Worm (Caenorhabditis elegans) whole organism, L4 larva: Measurements from ENCODE around the gene srh-292.
A peak's percentile ranks its signal among the peaks of the same experiment; 100 is the strongest.

Experiments used
- D1046.2 ChIP-seq: fragments of 200-800 bp; sonication (Bioruptor generic); IDR thresholded peaks from 2 replicates; pipeline ENCODE4 v1.3.6; 2022; ENCODE audit warnings: missing genetic modification characterization, missing compliant biosample characterization
- F10B5.3 ChIP-seq: sonication (generic microtip); optimal IDR thresholded peaks from 2 replicates; lab custom pipeline; 2016; ENCODE audit warnings: mild to moderate bottlenecking, missing genetic modification characterization, missing compliant biosample characterization
- F44E2.7 ChIP-seq: fragments of 200-800 bp; sonication (Bioruptor generic); IDR thresholded peaks from 2 replicates; pipeline ENCODE4 v2.1.2; 2022; ENCODE audit warnings: missing genetic modification characterization, missing compliant biosample characterization
- F49E8.2 ChIP-seq: sonication (generic microtip); optimal IDR thresholded peaks from 2 replicates; lab custom pipeline; 2016; ENCODE audit warnings: missing compliant biosample characterization, mild to moderate bottlenecking, missing genetic modification characterization, borderline replicate concordance
- T26A8.4 ChIP-seq: fragments of 200-800 bp; sonication (Bioruptor generic); IDR thresholded peaks from 2 replicates; pipeline ENCODE4 v1.3.6; 2022; ENCODE audit warnings: missing genetic modification characterization, missing compliant biosample characterization
- Y105C5A.15 ChIP-seq: fragments of 200-800 bp; sonication (Bioruptor generic); IDR thresholded peaks from 2 replicates; pipeline ENCODE4 v1.3.6; 2022; ENCODE audit warnings: missing genetic modification characterization, missing compliant biosample characterization
- Y75B8A.6 ChIP-seq: fragments of 200-800 bp; sonication (Bioruptor generic); IDR thresholded peaks from 2 replicates; pipeline ENCODE4 v1.3.6; 2022; ENCODE audit warnings: missing genetic modification reagents, missing genetic modification characterization, missing compliant biosample characterization
- ZK337.2 ChIP-seq: fragments of 200-800 bp; sonication (Bioruptor generic); IDR thresholded peaks from 2 replicates; pipeline ENCODE4 v1.3.6; 2022; ENCODE audit warnings: missing genetic modification reagents, missing genetic modification characterization, missing compliant biosample characterization
- ZK546.5 ChIP-seq, 2 experiments: sonication (generic microtip); optimal IDR thresholded peaks; 2 replicates each; lab custom pipeline; 2017; ENCODE audit warnings: missing biosample characterization in 2 of 2, missing genetic modification characterization in 2 of 2
- aly-2 ChIP-seq: sonication (generic microtip); optimal IDR thresholded peaks from 2 replicates; lab custom pipeline; 2018; ENCODE audit warnings: missing biosample characterization, missing genetic modification characterization
- ama-1 ChIP-seq: fragments of 150-350 bp; optimal IDR thresholded peaks from 2 replicates; lab custom pipeline; 2014; ENCODE audit warnings: inconsistent platforms, mixed read lengths
- ceh-20 ChIP-seq: fragments of 200-800 bp; sonication (Bioruptor generic); IDR thresholded peaks from 2 replicates; pipeline ENCODE4 v1.3.6; 2022; ENCODE audit warnings: missing genetic modification reagents, missing genetic modification characterization, missing compliant biosample characterization
- ceh-28 ChIP-seq: fragments of 150-350 bp; optimal IDR thresholded peaks from 2 replicates; lab custom pipeline; 2014; ENCODE audit warnings: missing biosample characterization, missing genetic modification reagents, missing genetic modification characterization
- ceh-44 ChIP-seq: fragments of 200-800 bp; sonication (Bioruptor generic); IDR thresholded peaks from 2 replicates; pipeline ENCODE4 v1.3.6; 2022; ENCODE audit warnings: missing genetic modification reagents, missing genetic modification characterization, missing compliant biosample characterization
- cey-2 ChIP-seq: sonication (generic microtip); optimal IDR thresholded peaks from 3 replicates; lab custom pipeline; 2017; ENCODE audit warnings: missing genetic modification characterization, mild to moderate bottlenecking, missing compliant biosample characterization, antibody characterized with exemption, borderline replicate concordance; ENCODE audit not compliant: insufficient read depth
- ctbp-1 ChIP-seq: fragments of 200-800 bp; sonication (Bioruptor generic); IDR thresholded peaks from 2 replicates; pipeline ENCODE4 v1.3.6; 2022; ENCODE audit warnings: missing genetic modification reagents, missing genetic modification characterization, missing compliant biosample characterization
- daf-12 ChIP-seq: fragments of 150-350 bp; optimal IDR thresholded peaks from 2 replicates; lab custom pipeline; 2014; ENCODE audit warnings: missing biosample characterization, missing genetic modification reagents, missing genetic modification characterization
- dmd-8 ChIP-seq: fragments of 200-800 bp; sonication (Bioruptor generic); IDR thresholded peaks from 2 replicates; pipeline ENCODE4 v1.3.6; 2022; ENCODE audit warnings: missing genetic modification characterization, missing compliant biosample characterization
- duxl-1 ChIP-seq: sonication (generic microtip); optimal IDR thresholded peaks from 2 replicates; lab custom pipeline; 2016; ENCODE audit warnings: mild to moderate bottlenecking, missing genetic modification characterization, moderate library complexity, missing compliant biosample characterization; ENCODE audit not compliant: poor library complexity
- dve-1 ChIP-seq: sonication (generic microtip); optimal IDR thresholded peaks from 2 replicates; lab custom pipeline; 2017; ENCODE audit warnings: antibody characterized with exemption, mild to moderate bottlenecking, missing genetic modification characterization, missing compliant biosample characterization; ENCODE audit not compliant: insufficient read depth
- fos-1 ChIP-seq: fragments of 150-350 bp; optimal IDR thresholded peaks from 2 replicates; lab custom pipeline; 2014; ENCODE audit warnings: missing biosample characterization, missing genetic modification characterization
- gei-8 ChIP-seq: fragments of 200-800 bp; sonication (Bioruptor generic); optimal IDR thresholded peaks from 2 replicates; lab custom pipeline; 2018; ENCODE audit warnings: mild to moderate bottlenecking, missing genetic modification characterization, missing compliant biosample characterization
- hmg-1.1 ChIP-seq: fragments of 200-800 bp; sonication (Bioruptor generic); IDR thresholded peaks from 2 replicates; pipeline ENCODE4 v1.3.6; 2022; ENCODE audit warnings: missing genetic modification reagents, missing genetic modification characterization, missing compliant biosample characterization
- madf-5 ChIP-seq, 2 experiments: fragments of 200-800 bp; sonication (Bioruptor generic); IDR thresholded peaks; 2 replicates each; pipeline ENCODE4 v1.3.6; 2022; ENCODE audit warnings: missing compliant biosample characterization in 2 of 2, missing genetic modification characterization in 2 of 2
- madf-9 ChIP-seq: fragments of 200-800 bp; sonication (Bioruptor generic); conservative IDR thresholded peaks from 2 replicates; pipeline ENCODE4 v1.3.6; 2022; ENCODE audit warnings: missing genetic modification reagents, missing genetic modification characterization, missing compliant biosample characterization
- mes-2 ChIP-seq: sonication (generic microtip); optimal IDR thresholded peaks from 2 replicates; lab custom pipeline; 2016; ENCODE audit warnings: missing genotype, mild to moderate bottlenecking, missing genetic modification characterization, missing compliant biosample characterization; ENCODE audit not compliant: poor library complexity, severe bottlenecking
- mxl-2 ChIP-seq: fragments of 200-800 bp; sonication (Bioruptor generic); conservative IDR thresholded peaks from 2 replicates; pipeline ENCODE4 v1.3.6; 2022; ENCODE audit warnings: missing genetic modification reagents, missing genetic modification characterization, missing compliant biosample characterization
- mxl-3 ChIP-seq: fragments of 200-800 bp; sonication (Bioruptor generic); optimal IDR thresholded peaks from 2 replicates; lab custom pipeline; 2018; ENCODE audit warnings: mild to moderate bottlenecking, missing genetic modification characterization, missing compliant biosample characterization
- nhr-111 ChIP-seq: fragments of 200-800 bp; sonication (Bioruptor generic); optimal IDR thresholded peaks from 2 replicates; lab custom pipeline; 2018; ENCODE audit warnings: mild to moderate bottlenecking, missing genetic modification characterization, missing compliant biosample characterization
- nhr-28 ChIP-seq: fragments of 150-350 bp; optimal IDR thresholded peaks from 2 replicates; lab custom pipeline; 2014; ENCODE audit warnings: missing biosample characterization, missing genetic modification characterization
- nhr-41 ChIP-seq: fragments of 200-800 bp; sonication (Bioruptor generic); IDR thresholded peaks from 2 replicates; pipeline ENCODE4 v1.3.6; 2022; ENCODE audit warnings: missing genetic modification reagents, missing genetic modification characterization, missing compliant biosample characterization
- nhr-42 ChIP-seq: fragments of 200-800 bp; sonication (Bioruptor generic); IDR thresholded peaks from 2 replicates; pipeline ENCODE4 v1.3.6; 2022; ENCODE audit warnings: missing genetic modification characterization, missing compliant biosample characterization
- pha-4 ChIP-seq, 2 experiments: fragments of 150-350 bp in 1 of 2; fragments of 200-800 bp in 1 of 2; sonication (Bioruptor generic) in 1 of 2; IDR thresholded peaks in 1 of 2; optimal IDR thresholded peaks in 1 of 2; 2 replicates each; pipeline versions ENCODE4 v1.3.6 to Lab custom; 2014 to 2022; ENCODE audit warnings: missing genetic modification characterization in 2 of 2, missing genetic modification reagents in 2 of 2, missing biosample characterization in 1 of 2, missing compliant biosample characterization in 1 of 2
- php-3 ChIP-seq: fragments of 200-800 bp; sonication (Bioruptor generic); IDR thresholded peaks from 2 replicates; pipeline ENCODE4 v1.3.6; 2022; ENCODE audit warnings: missing genetic modification reagents, missing genetic modification characterization, missing compliant biosample characterization
- rbr-2 ChIP-seq: sonication (generic microtip); optimal IDR thresholded peaks from 2 replicates; lab custom pipeline; 2016; ENCODE audit warnings: missing genotype, missing genetic modification characterization, missing compliant biosample characterization
- saeg-2 ChIP-seq: fragments of 200-800 bp; sonication (Bioruptor generic); IDR thresholded peaks from 2 replicates; pipeline ENCODE4 v1.3.6; 2022; ENCODE audit warnings: missing genetic modification reagents, missing genetic modification characterization, missing compliant biosample characterization
- set-16 ChIP-seq: fragments of 200-800 bp; sonication (Bioruptor generic); IDR thresholded peaks from 2 replicates; pipeline ENCODE4 v1.3.6; 2022; ENCODE audit warnings: missing genetic modification reagents, missing genetic modification characterization, missing compliant biosample characterization
- snpc-4 ChIP-seq: fragments of 150-350 bp; optimal IDR thresholded peaks from 2 replicates; lab custom pipeline; 2014; ENCODE audit warnings: missing biosample characterization, missing genetic modification characterization
- tra-1 ChIP-seq: fragments of 200-800 bp; sonication (Bioruptor generic); IDR thresholded peaks from 2 replicates; pipeline ENCODE4 v1.3.6; 2022; ENCODE audit warnings: missing genetic modification reagents, missing genetic modification characterization, missing compliant biosample characterization
- unc-62 ChIP-seq, 3 experiments: fragments of 150-350 bp in 1 of 3; sonication (generic microtip); optimal IDR thresholded peaks in 2 of 3; peaks in 1 of 3; 1 replicate in 1 of 3; 2 replicates in 2 of 3; lab custom pipeline; 2014 to 2017; ENCODE audit warnings: missing biosample characterization in 3 of 3, missing genetic modification characterization in 3 of 3, missing genetic modification reagents in 3 of 3, missing genotype in 1 of 3

The srh-292 gene

ce11 chrV:17798789-17799188 is 3.8 kb upstream of the srh-292 start, which contains the start of gene srx-18:
Gene srx-18, minus strand, starts transcription at chrV:17798889.
- TF ChIP-seq nhr-111, result no peak

DNA sequence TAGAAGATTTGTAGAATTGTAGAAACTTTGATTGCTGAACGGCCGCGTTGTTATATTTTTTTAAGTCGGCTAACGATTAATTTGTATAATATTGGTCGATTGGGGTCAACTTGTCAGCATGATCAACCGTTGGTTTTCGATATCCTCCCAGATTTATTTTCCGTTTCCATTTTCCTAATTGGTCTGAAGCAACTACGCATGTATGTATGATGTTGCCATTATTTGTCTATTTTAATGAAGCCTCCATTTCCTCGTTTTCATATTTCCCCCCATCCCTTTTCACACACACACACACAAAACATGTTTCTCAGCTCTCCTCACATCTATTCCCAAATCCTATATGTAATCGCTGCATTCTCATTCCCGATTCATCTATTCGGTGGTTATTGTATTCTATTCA is 2.0 kb upstream of the srh-292 start, which contains the start of gene srh-287:
TSS of gene srh-287 (plus strand) at position 301 of the 400 bp plus-strand sequence.
- TF ChIP-seq ctbp-1 (no peak), fos-1 (tag; lab: Kevin White, UChicago) (no peak), rbr-2 (tag; lab: Kevin White, UChicago) (no peak), nhr-28 (tag; lab: Kevin White, UChicago) (no peak), mes-2 (tag; lab: Kevin White, UChicago) (no peak), pha-4 (GFP tag; IDR thresholded peaks at IDR 0.05; lab: Robert Waterston, UW) (no peak), pha-4 (tag; optimal IDR thresholded peaks at IDR 0.05; lab: Kevin White, UChicago) (no peak), ceh-44 (GFP tag; lab: Robert Waterston, UW) (no peak), unc-62 (GFP tag; optimal IDR thresholded peaks at IDR 0.05 in 1 of 2; lab: Kevin White, UChicago) (no peak), unc-62 (tag; optimal IDR thresholded peaks at IDR 0.05; lab: Kevin White, UChicago) (no peak), gei-8 (GFP tag; lab: Kevin White, UChicago) (no peak), nhr-42 (GFP tag; lab: Robert Waterston, UW) (no peak), cey-2 (tag; lab: Kevin White, UChicago) (no peak), mxl-2 (GFP tag; lab: Robert Waterston, UW) (no peak), madf-9 (GFP tag; lab: Robert Waterston, UW) (no peak), Y105C5A.15 (GFP tag; lab: Robert Waterston, UW) (no peak), ceh-20 (GFP tag; lab: Robert Waterston, UW) (no peak), madf-5 (GFP tag; IDR thresholded peaks at IDR 0.05; lab: Robert Waterston, UW) (no peak), ZK546.5 (tag; optimal IDR thresholded peaks at IDR 0.05; lab: Kevin White, UChicago) (no peak), T26A8.4 (GFP tag; lab: Robert Waterston, UW) (no peak)

DNA sequence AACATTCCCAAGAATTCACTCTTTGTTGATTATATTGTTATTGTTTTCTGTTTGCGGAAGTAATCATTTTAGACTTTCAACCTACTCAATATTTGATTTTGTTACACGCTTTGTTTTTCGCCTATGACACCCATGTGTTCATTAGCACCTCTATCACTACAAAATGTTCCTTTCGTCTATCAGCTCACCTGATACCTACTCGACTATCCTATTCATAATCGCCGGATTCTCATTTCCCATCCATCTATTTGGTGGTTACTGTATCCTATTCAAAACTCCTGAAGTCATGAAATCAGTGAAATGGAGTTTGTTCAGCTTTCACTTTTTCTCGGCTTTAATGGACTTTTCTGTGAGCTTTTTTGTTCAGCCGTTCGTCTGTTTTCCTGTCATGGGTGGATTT is 2.8 kb downstream of the srh-292 start, which contains the start of gene srh-291:
TSS of gene srh-291 (plus strand) at position 301 of the 400 bp plus-strand sequence.
- TF ChIP-seq dve-1 (tag; lab: Kevin White, UChicago), result no peak

ce11 chrV:17810053-17810452 is 7.5 kb downstream of the srh-292 start, which contains the start of gene srh-296:
Gene srh-296, plus strand, starts transcription at chrV:17810353.
- no peak for TF ChIP-seq ama-1 (lab: Kevin White, UChicago)
- TF ChIP-seq unc-62 (GFP tag; optimal IDR thresholded peaks at IDR 0.05 in 1 of 2; lab: Kevin White, UChicago), result peak in 1 of 2 experiments; percentile 2
- no peak for TF ChIP-seq unc-62 (tag; optimal IDR thresholded peaks at IDR 0.05; lab: Kevin White, UChicago)

ce11 chrV:17812127-17812526 is 9.6 kb downstream of the srh-292 start:
- TF ChIP-seq php-3 (GFP tag; lab: Robert Waterston, UW) (no peak), cey-2 (tag; lab: Kevin White, UChicago) (no peak), set-16 (GFP tag; lab: Robert Waterston, UW) (peak; percentile 94), daf-12 (tag; lab: Kevin White, UChicago) (no peak), aly-2 (no peak), mxl-3 (no peak), hmg-1.1 (GFP tag; lab: Robert Waterston, UW) (no peak), F44E2.7 (no peak), dmd-8 (GFP tag; lab: Robert Waterston, UW) (no peak), ZK337.2 (GFP tag; lab: Robert Waterston, UW) (no peak), dve-1 (tag; lab: Kevin White, UChicago) (no peak), Y75B8A.6 (no peak), madf-5 (GFP tag; IDR thresholded peaks at IDR 0.05; lab: Robert Waterston, UW) (no peak), saeg-2 (0 out of 2 replicates have a peak, but pooled peaks have one; percentile 49), F49E8.2 (tag; lab: Kevin White, UChicago) (no peak), nhr-41 (no peak), duxl-1 (tag; lab: Kevin White, UChicago) (no peak), D1046.2 (peak; percentile 50; the same call in 1 of the 2 replicates), tra-1 (GFP tag; lab: Robert Waterston, UW) (no peak), ceh-28 (no peak), nhr-111 (no peak), F10B5.3 (no peak), snpc-4 (tag; lab: Kevin White, UChicago) (no peak), unc-62 (GFP tag; optimal IDR thresholded peaks at IDR 0.05 in 1 of 2; lab: Kevin White, UChicago) (no peak), unc-62 (tag; optimal IDR thresholded peaks at IDR 0.05; lab: Kevin White, UChicago) (no peak)
